Worm (Caenorhabditis elegans): ENCODE results near the gene C45H4.14.

- TF ChIP-seq ham-2 (GFP tag; optimal IDR thresholded peaks at IDR 0.05) (no peak), drap-1 (GFP tag; optimal IDR thresholded peaks at IDR 0.05) (no peak), pha-4 (tag; optimal IDR thresholded peaks at IDR 0.05) (no peak), tbx-8 (GFP tag; optimal IDR thresholded peaks at IDR 0.05) (no peak), unc-39 (tag; optimal IDR thresholded peaks at IDR 0.05) (no peak), bed-3 (GFP tag; optimal IDR thresholded peaks at IDR 0.05) (no peak), unc-62 (GFP tag; optimal IDR thresholded peaks at IDR 0.05) (no peak), nhr-12 (tag; optimal IDR thresholded peaks at IDR 0.05) (no peak), lin-13 (tag; optimal IDR thresholded peaks at IDR 0.05) (no peak), cnd-1 (tag; optimal IDR thresholded peaks at IDR 0.05) (no peak), nhr-76 (tag; optimal IDR thresholded peaks at IDR 0.05) (no peak), nhr-237 (tag; optimal IDR thresholded peaks at IDR 0.05) (no peak), nhr-28 (tag; optimal IDR thresholded peaks at IDR 0.05) (no peak)
Observed at ce11 chrV:2146795-2147194, 12.4 kb downstream of the C45H4.14 start, which contains the start of gene srbc-20.
